Worm (Caenorhabditis elegans) whole organism, L4/young adult: ENCODE results near the gene ZK688.11.

Experiments used
- W03F9.2 ChIP-seq: fragments of 150-350 bp; optimal IDR thresholded peaks from 2 replicates; lab custom pipeline; 2014; ENCODE audit warnings: missing biosample characterization, missing genetic modification characterization
- dao-5 ChIP-seq: sonication (generic microtip); optimal IDR thresholded peaks from 2 replicates; lab custom pipeline; 2016; ENCODE audit warnings: missing genotype, missing genetic modification characterization, moderate library complexity, missing compliant biosample characterization

DNA sequence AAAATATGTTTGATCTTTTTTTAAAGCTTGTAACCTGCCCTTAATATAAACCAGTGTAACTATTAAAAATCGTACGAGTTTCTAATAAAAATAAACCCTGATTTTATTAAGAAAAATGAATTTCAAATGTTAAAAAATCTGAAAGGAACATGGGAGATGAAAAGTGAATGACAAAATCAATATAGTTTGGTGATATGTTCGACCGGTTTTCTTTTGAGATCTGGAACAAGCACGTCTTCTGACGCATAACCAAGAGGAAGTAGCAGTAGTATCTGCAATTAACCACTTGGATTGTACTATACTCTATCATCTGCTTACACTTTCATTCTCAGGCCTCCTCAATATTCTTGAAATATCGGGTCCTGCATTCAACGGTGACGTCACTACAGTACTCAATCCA lies 7.7 kb downstream of the ZK688.11 start:
- TF ChIP-seq dao-5 (tag; lab: Kevin White, UChicago): no peak
- no peak for TF ChIP-seq W03F9.2 (tag; lab: Kevin White, UChicago)
